Fruit fly (Drosophila melanogaster) whole organism, embryonic: ENCODE data around the gene slp1.

Experiments
- B-H1 ChIP-seq: fragments of 200-800 bp; sonication (Bioruptor generic); IDR thresholded peaks from 3 replicates; pipeline ENCODE4 v1.3.6; 2022; ENCODE audit warnings: missing biosample characterization, missing genetic modification characterization
- Bgb ChIP-seq: fragments of 200-800 bp; sonication (Bioruptor generic); IDR thresholded peaks from 2 replicates; pipeline ENCODE4 v1.3.6; 2022; ENCODE audit warnings: missing biosample characterization, missing genetic modification characterization; ENCODE audit not compliant: partially characterized antibody
- Blimp-1 ChIP-seq: fragments of 200-800 bp; sonication (Bioruptor generic); optimal IDR thresholded peaks from 3 replicates; lab custom pipeline; 2018; ENCODE audit warnings: missing biosample characterization, missing genetic modification characterization, mild to moderate bottlenecking, moderate library complexity, missing genetic modification reagents
- CG10654 ChIP-seq: fragments of 200-800 bp; sonication (Bioruptor generic); optimal IDR thresholded peaks from 2 replicates; lab custom pipeline; 2016; ENCODE audit warnings: missing biosample characterization, missing genetic modification characterization
- CG11085 ChIP-seq: fragments of 200-800 bp; sonication (Bioruptor generic); IDR thresholded peaks from 2 replicates; pipeline ENCODE4 v1.3.6; 2022; ENCODE audit warnings: missing biosample characterization, missing genetic modification characterization
- CG11247 ChIP-seq: fragments of 200-800 bp; sonication (Bioruptor generic); IDR thresholded peaks from 2 replicates; pipeline ENCODE4 v1.3.6; 2022; ENCODE audit warnings: missing biosample characterization, missing genetic modification characterization
- CG11456 ChIP-seq: fragments of 200-800 bp; sonication (Bioruptor generic); IDR thresholded peaks from 3 replicates; pipeline ENCODE4 v1.3.6; 2022; ENCODE audit warnings: missing biosample characterization, missing genetic modification characterization
- CG15696 ChIP-seq: fragments of 200-800 bp; sonication (Bioruptor generic); optimal IDR thresholded peaks from 2 replicates; lab custom pipeline; 2019; ENCODE audit warnings: missing biosample characterization, mild to moderate bottlenecking, missing genetic modification characterization, moderate library complexity
- CG1602 ChIP-seq: fragments of 200-800 bp; sonication (Bioruptor generic); optimal IDR thresholded peaks from 3 replicates; lab custom pipeline; 2016; ENCODE audit warnings: missing biosample characterization, missing genetic modification characterization
- CG17186 ChIP-seq: fragments of 200-800 bp; sonication (Bioruptor generic); optimal IDR thresholded peaks from 3 replicates; lab custom pipeline; 2017; ENCODE audit warnings: missing biosample characterization, missing genetic modification reagents, missing genetic modification characterization
- CG17612 ChIP-seq: fragments of 200-800 bp; sonication (Bioruptor generic); IDR thresholded peaks from 2 replicates; pipeline ENCODE4 v1.3.6; 2022; ENCODE audit warnings: missing biosample characterization, missing genetic modification characterization
- CG2120 ChIP-seq: fragments of 200-800 bp; sonication (Bioruptor generic); optimal IDR thresholded peaks from 3 replicates; lab custom pipeline; 2016; ENCODE audit warnings: missing biosample characterization, missing genetic modification characterization
- CG2199 ChIP-seq: fragments of 200-800 bp; sonication (Bioruptor generic); IDR thresholded peaks from 3 replicates; pipeline ENCODE4 v1.3.6; 2022; ENCODE audit warnings: missing biosample characterization, missing genetic modification characterization
- CG30020 ChIP-seq: fragments of 200-800 bp; optimal IDR thresholded peaks from 2 replicates; lab custom pipeline; 2019; ENCODE audit warnings: missing biosample characterization, mild to moderate bottlenecking, missing genetic modification characterization, moderate library complexity
- CG4707 ChIP-seq: fragments of 200-800 bp; sonication (Bioruptor generic); optimal IDR thresholded peaks from 2 replicates; lab custom pipeline; 2018; ENCODE audit warnings: missing biosample characterization, mild to moderate bottlenecking, missing genetic modification characterization, moderate library complexity
- CG4730 ChIP-seq: fragments of 200-800 bp; sonication (Bioruptor generic); IDR thresholded peaks from 2 replicates; pipeline ENCODE4 v1.3.6; 2022; ENCODE audit warnings: missing biosample characterization, missing genetic modification characterization
- CG5953 ChIP-seq: fragments of 200-800 bp; sonication (Bioruptor generic); IDR thresholded peaks from 2 replicates; pipeline ENCODE4 v1.3.6; 2022; ENCODE audit warnings: missing biosample characterization, missing genetic modification characterization
- CG7357 ChIP-seq: fragments of 200-800 bp; sonication (Bioruptor generic); IDR thresholded peaks from 3 replicates; pipeline ENCODE4 v1.3.6; 2022; ENCODE audit warnings: missing biosample characterization, missing genetic modification characterization
- CG8089 ChIP-seq: fragments of 200-800 bp; sonication (Bioruptor generic); optimal IDR thresholded peaks from 3 replicates; lab custom pipeline; 2016; ENCODE audit warnings: missing biosample characterization, missing genetic modification characterization
- CG9817 ChIP-seq: fragments of 200-800 bp; sonication (Bioruptor generic); optimal IDR thresholded peaks from 2 replicates; lab custom pipeline; 2018; ENCODE audit warnings: missing biosample characterization, mild to moderate bottlenecking, missing genetic modification characterization, moderate library complexity
- Dll ChIP-seq: fragments of 200-800 bp; sonication (Bioruptor generic); IDR thresholded peaks from 4 replicates; pipeline ENCODE4 v1.3.6; 2022; ENCODE audit warnings: missing biosample characterization, missing genetic modification characterization; ENCODE audit not compliant: partially characterized antibody
- Fer1 ChIP-seq: fragments of 200-800 bp; sonication (Bioruptor generic); optimal IDR thresholded peaks from 2 replicates; lab custom pipeline; 2017; ENCODE audit warnings: missing biosample characterization, mild to moderate bottlenecking, missing genetic modification characterization
- Gug ChIP-seq: fragments of 200-800 bp; sonication (Bioruptor generic); IDR thresholded peaks from 4 replicates; pipeline ENCODE4 v1.3.6; 2022; ENCODE audit warnings: missing biosample characterization, missing genetic modification characterization
- Hand ChIP-seq: fragments of 200-800 bp; sonication (Bioruptor generic); optimal IDR thresholded peaks from 2 replicates; lab custom pipeline; 2017; ENCODE audit warnings: mild to moderate bottlenecking, missing biosample characterization, missing genetic modification reagents, missing genetic modification characterization
- Hr51 ChIP-seq, 2 experiments: fragments of 200-800 bp; sonication (Bioruptor generic); optimal IDR thresholded peaks; 2 replicates in 1 of 2; 3 replicates in 1 of 2; lab custom pipeline; 2016 to 2018; ENCODE audit warnings: missing biosample characterization in 2 of 2, missing genetic modification characterization in 2 of 2, mild to moderate bottlenecking in 1 of 2, moderate library complexity in 1 of 2
- Hr78 ChIP-seq, 2 experiments: fragments of 200-800 bp in 1 of 2; fragments of >200 bp in 1 of 2; sonication (Bioruptor generic) in 1 of 2; optimal IDR thresholded peaks; 2 replicates each; lab custom pipeline; 2017 to 2019; ENCODE audit warnings: missing biosample characterization in 2 of 2, missing genetic modification characterization in 2 of 2, mild to moderate bottlenecking in 1 of 2, moderate library complexity in 1 of 2
- MTF-1 ChIP-seq: fragments of 200-800 bp; sonication (Bioruptor generic); optimal IDR thresholded peaks from 2 replicates; lab custom pipeline; 2018; ENCODE audit warnings: missing biosample characterization, mild to moderate bottlenecking, missing genetic modification characterization, borderline replicate concordance
- Nf-YB ChIP-seq: fragments of 200-800 bp; sonication (Bioruptor generic); optimal IDR thresholded peaks from 3 replicates; lab custom pipeline; 2019; ENCODE audit warnings: missing biosample characterization, mild to moderate bottlenecking, missing genetic modification characterization, moderate library complexity
- Six4 ChIP-seq: fragments of 200-800 bp; sonication (Bioruptor generic); optimal IDR thresholded peaks from 2 replicates; lab custom pipeline; 2016; ENCODE audit warnings: missing biosample characterization, missing genetic modification characterization
- Usf ChIP-seq: fragments of 200-800 bp; sonication (Bioruptor generic); optimal IDR thresholded peaks from 2 replicates; lab custom pipeline; 2017; ENCODE audit warnings: missing genotype, missing biosample characterization, missing genetic modification characterization
- abd-A ChIP-seq: fragments of 200-800 bp; sonication (Bioruptor generic); optimal IDR thresholded peaks from 3 replicates; lab custom pipeline; 2019; ENCODE audit warnings: missing biosample characterization, mild to moderate bottlenecking, missing genetic modification characterization, moderate library complexity
- ase ChIP-seq: fragments of 200-800 bp; sonication (Bioruptor generic); IDR thresholded peaks from 3 replicates; pipeline ENCODE4 v1.3.6; 2022; ENCODE audit warnings: missing biosample characterization, missing genetic modification characterization
- bsh ChIP-seq, 2 experiments: fragments of 200-800 bp; sonication (Bioruptor generic); optimal IDR thresholded peaks; 2 replicates each; lab custom pipeline; 2017 to 2018; ENCODE audit warnings: mild to moderate bottlenecking in 2 of 2, missing biosample characterization in 2 of 2, missing genetic modification characterization in 2 of 2, moderate library complexity in 1 of 2
- dmrt11E ChIP-seq: fragments of 200-800 bp; sonication (Bioruptor generic); optimal IDR thresholded peaks from 3 replicates; lab custom pipeline; 2018; ENCODE audit warnings: missing biosample characterization, mild to moderate bottlenecking, missing genetic modification characterization, moderate library complexity
- gcm2 ChIP-seq: fragments of 200-800 bp; sonication (Bioruptor generic); optimal IDR thresholded peaks from 2 replicates; lab custom pipeline; 2016; ENCODE audit warnings: missing biosample characterization, missing genetic modification characterization
- kah ChIP-seq: fragments of 200-800 bp; sonication (Bioruptor generic); optimal IDR thresholded peaks from 2 replicates; lab custom pipeline; 2018; ENCODE audit warnings: missing biosample characterization, mild to moderate bottlenecking, missing genetic modification characterization
- kay ChIP-seq: fragments of 200-800 bp; sonication (Bioruptor generic); optimal IDR thresholded peaks from 2 replicates; lab custom pipeline; 2016; ENCODE audit warnings: missing biosample characterization, missing genetic modification characterization
- oc ChIP-seq: fragments of 200-800 bp; sonication (Bioruptor generic); optimal IDR thresholded peaks from 2 replicates; lab custom pipeline; 2018; ENCODE audit warnings: missing biosample characterization, mild to moderate bottlenecking, missing genetic modification characterization, moderate library complexity
- pfk ChIP-seq: fragments of 200-800 bp; sonication (Bioruptor generic); optimal IDR thresholded peaks from 2 replicates; lab custom pipeline; 2018; ENCODE audit warnings: missing biosample characterization, mild to moderate bottlenecking, missing genetic modification characterization, moderate library complexity
- sc ChIP-seq, 3 experiments: fragments of >200 bp in 2 of 3; fragments of 200-800 bp in 1 of 3; sonication (Bioruptor generic) in 1 of 3; optimal IDR thresholded peaks; 2 replicates in 2 of 3; 3 replicates in 1 of 3; lab custom pipeline; 2017; ENCODE audit warnings: mild to moderate bottlenecking in 1 of 3, missing biosample characterization in 1 of 3, missing genetic modification characterization in 1 of 3, missing genetic modification reagents in 1 of 3
- sens-2 ChIP-seq: fragments of 200-800 bp; sonication (Bioruptor generic); IDR thresholded peaks from 2 replicates; pipeline ENCODE4 v1.3.6; 2022; ENCODE audit warnings: missing biosample characterization, missing genetic modification characterization
- slbo ChIP-seq: fragments of 200-800 bp; sonication (Bioruptor generic); IDR thresholded peaks from 2 replicates; pipeline ENCODE4 v1.3.6; 2022; ENCODE audit warnings: missing biosample characterization, missing genetic modification characterization
- tap ChIP-seq: fragments of 200-800 bp; optimal IDR thresholded peaks from 3 replicates; lab custom pipeline; 2019; ENCODE audit warnings: missing biosample characterization, mild to moderate bottlenecking, missing genetic modification characterization, moderate library complexity
- tgo ChIP-seq: fragments of 200-800 bp; sonication (Bioruptor generic); IDR thresholded peaks from 3 replicates; pipeline ENCODE4 v1.3.6; 2022; ENCODE audit warnings: missing biosample characterization, missing genetic modification characterization
- trh ChIP-seq: fragments of 200-800 bp; sonication (Bioruptor generic); optimal IDR thresholded peaks from 2 replicates; lab custom pipeline; 2016; ENCODE audit warnings: missing biosample characterization, missing genetic modification characterization
- z ChIP-seq: fragments of 200-800 bp; sonication (Bioruptor generic); IDR thresholded peaks from 3 replicates; pipeline ENCODE4 v1.3.6; 2022; ENCODE audit warnings: missing biosample characterization, missing genetic modification characterization
- zf30C ChIP-seq: fragments of 200-800 bp; sonication (Bioruptor generic); optimal IDR thresholded peaks from 3 replicates; lab custom pipeline; 2018; ENCODE audit warnings: missing biosample characterization, mild to moderate bottlenecking, missing genetic modification characterization

slp1 gene

DNA sequence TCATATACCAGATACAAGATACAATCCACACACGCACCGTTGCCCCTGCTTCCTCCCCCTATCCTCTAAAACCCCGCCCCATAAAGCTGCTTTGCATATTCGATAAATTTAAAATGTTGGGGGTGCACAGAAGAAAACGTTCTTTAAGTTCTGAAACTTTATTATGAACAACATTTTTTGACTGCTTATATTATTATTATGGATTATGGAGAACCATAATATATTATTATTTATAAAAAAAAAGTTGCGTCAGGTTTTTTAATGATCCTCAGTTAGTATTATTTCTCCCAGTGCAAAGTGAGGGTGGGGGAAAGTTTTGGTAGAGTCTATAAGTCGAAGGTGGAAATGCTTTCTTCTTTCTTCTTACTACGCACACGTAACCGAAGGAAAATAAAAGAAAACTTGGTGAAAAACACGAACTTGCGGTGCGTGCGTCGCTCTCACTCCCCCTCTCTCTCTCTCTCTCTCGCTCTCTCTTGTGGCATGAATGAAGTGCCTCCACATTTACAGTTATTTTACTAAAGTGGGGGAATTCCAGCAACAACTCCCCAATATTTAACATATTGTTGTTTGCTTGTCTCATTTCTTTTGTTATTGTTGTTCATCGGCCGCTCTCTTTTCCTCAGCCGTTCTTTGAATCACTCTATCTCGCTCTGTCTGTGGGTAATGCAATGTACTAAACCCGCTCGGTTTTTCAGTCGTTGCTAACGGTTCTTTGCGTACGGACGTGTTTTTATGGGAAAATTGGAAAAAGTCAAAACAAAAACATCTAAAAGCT lies 36.0 kb upstream of the slp1 start (continued):
- peak; percentile 30 for TF ChIP-seq trh (GFP tag; lab: Kevin White, UChicago)
- TF ChIP-seq Nf-YB (GFP tag; lab: Kevin White, UChicago): peak; percentile 59
- peak; percentile 80 for TF ChIP-seq CG1602 (GFP tag; lab: Kevin White, UChicago)
- TF ChIP-seq CG10654: peak; percentile 66
- peak; percentile 82 for TF ChIP-seq dmrt11E
- peak; percentile 67; the same call in 3 of the 4 replicates for TF ChIP-seq Gug (GFP tag; lab: Robert Waterston, UW)
- TF ChIP-seq Bgb (GFP tag; lab: Robert Waterston, UW): no peak; the same call in 1 of the 2 replicates
- TF ChIP-seq CG9817 (tag; lab: Kevin White, UChicago): peak; percentile 39
- peak; percentile 9 for TF ChIP-seq kah
- peak; percentile 81; the same call in 2 of the 3 replicates for TF ChIP-seq ase (GFP tag; lab: Robert Waterston, UW)
- TF ChIP-seq oc (tag; lab: Kevin White, UChicago): peak; percentile 95
- TF ChIP-seq Fer1 (GFP tag; lab: Kevin White, UChicago): peak; percentile 16
- TF ChIP-seq CG5953 (GFP tag; lab: Robert Waterston, UW): peak; percentile 68
- no peak for TF ChIP-seq pfk (GFP tag; lab: Kevin White, UChicago)
- TF ChIP-seq MTF-1 (GFP tag; lab: Kevin White, UChicago): peak; percentile 32
- TF ChIP-seq CG7357: peak; percentile 73; the same call in 1 of the 3 replicates
- TF ChIP-seq CG17612 (GFP tag; lab: Robert Waterston, UW): peak; percentile 17; the same call in 1 of the 2 replicates
- TF ChIP-seq B-H1 (GFP tag; lab: Robert Waterston, UW): peak; percentile 78; the same call in 2 of the 3 replicates
- peak in 1 of 2 experiments; percentile 82 for TF ChIP-seq Hr51 (GFP tag; optimal IDR thresholded peaks at IDR 0.05; lab: Kevin White, UChicago)
- peak; percentile 14 for TF ChIP-seq gcm2 (GFP tag; lab: Kevin White, UChicago)
- TF ChIP-seq CG11247: 0 out of 2 replicates have a peak, but pooled peaks have one; percentile 40
- peak; percentile 88 for TF ChIP-seq CG4707
- TF ChIP-seq sc (optimal IDR thresholded peaks at IDR 0.05; lab: Kevin White, UChicago): no peak
- TF ChIP-seq sc (GFP tag; optimal IDR thresholded peaks at IDR 0.05; lab: Kevin White, UChicago): peak; percentile 91
- no peak for TF ChIP-seq CG2120 (GFP tag; lab: Kevin White, UChicago)
- TF ChIP-seq bsh (GFP tag; optimal IDR thresholded peaks at IDR 0.05; lab: Kevin White, UChicago): peak in 1 of 2 experiments; percentile 94
- TF ChIP-seq Blimp-1 (GFP tag; lab: Kevin White, UChicago): peak; percentile 95
- peak; percentile 78 for TF ChIP-seq tap (tag; lab: Kevin White, UChicago)
- peak; percentile 19 for TF ChIP-seq Usf (GFP tag; lab: Kevin White, UChicago)
- TF ChIP-seq tgo (GFP tag; lab: Robert Waterston, UW): peak; percentile 82
- TF ChIP-seq CG11085 (GFP tag; lab: Robert Waterston, UW): peak; percentile 65
- peak; percentile 53 for TF ChIP-seq abd-A (tag; lab: Kevin White, UChicago)
- peak; percentile 76 for TF ChIP-seq Six4 (GFP tag; lab: Kevin White, UChicago)
- TF ChIP-seq CG2199 (GFP tag; lab: Robert Waterston, UW): peak; percentile 58; the same call in 2 of the 3 replicates
- peak; percentile 43 for TF ChIP-seq zf30C (GFP tag; lab: Kevin White, UChicago)
- TF ChIP-seq z (GFP tag; lab: Robert Waterston, UW): no peak; the same call in 2 of the 3 replicates
- TF ChIP-seq Hand (GFP tag; lab: Kevin White, UChicago): no peak
- peak; percentile 11 for TF ChIP-seq CG17186 (GFP tag; lab: Kevin White, UChicago)
- TF ChIP-seq sens-2 (GFP tag; lab: Robert Waterston, UW): peak; percentile 52
- 0 out of 3 replicates have a peak, but pooled peaks have one; percentile 67 for TF ChIP-seq CG11456
- peak; percentile 61 for TF ChIP-seq slbo (GFP tag; lab: Robert Waterston, UW)
- no peak for TF ChIP-seq Dll (GFP tag; lab: Robert Waterston, UW)
- peak; percentile 18 for TF ChIP-seq kay
- peak; percentile 27 for TF ChIP-seq CG15696 (tag; lab: Kevin White, UChicago)
- TF ChIP-seq CG8089: no peak
- TF ChIP-seq CG30020: no peak
- TF ChIP-seq CG4730: peak; percentile 79
- peak in 1 of 2 experiments; percentile 77 for TF ChIP-seq Hr78 (GFP tag; optimal IDR thresholded peaks at IDR 0.05; lab: Kevin White, UChicago)
